Fruit fly (Drosophila melanogaster): Measurements from ENCODE around the gene D1.

DNA sequence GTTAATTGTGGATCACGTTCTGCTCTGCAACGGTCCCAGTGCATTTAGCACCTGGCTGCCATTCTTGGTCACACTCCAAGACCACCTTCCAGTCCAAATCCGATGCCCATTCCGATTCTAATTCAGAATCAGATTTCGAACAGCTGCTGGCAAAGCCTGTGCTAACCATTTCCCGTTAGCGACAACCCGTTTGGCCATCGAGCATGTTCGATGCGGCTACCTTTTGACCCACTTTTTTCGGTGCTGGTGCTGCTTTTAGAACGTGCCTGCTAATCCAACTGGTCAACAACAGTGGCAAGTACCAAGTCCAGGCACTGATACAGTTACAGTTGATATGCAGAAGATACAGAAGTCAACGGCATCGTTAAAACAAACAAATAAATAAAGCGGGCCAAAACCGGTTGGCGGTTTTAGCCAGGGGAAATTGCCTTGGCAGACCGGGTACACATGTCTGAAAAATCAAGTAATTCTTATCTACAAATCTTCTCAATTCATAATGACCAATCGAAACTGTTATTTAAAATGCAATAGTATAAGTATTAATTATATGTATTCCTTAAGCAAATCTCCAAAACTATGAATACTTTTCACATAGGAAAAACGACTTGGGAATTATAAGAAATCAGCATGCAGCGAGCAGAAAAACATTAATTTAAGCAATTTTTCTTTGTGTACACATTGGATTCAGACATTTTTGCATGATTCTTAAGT is 8.7 kb upstream of the D1 start:
- no peak for TF ChIP-seq psq (GFP tag; optimal IDR thresholded peaks at IDR 0.05)
- peak; percentile 26 for TF ChIP-seq h (GFP tag; optimal IDR thresholded peaks at IDR 0.05)
- TF ChIP-seq N (GFP tag; optimal IDR thresholded peaks at IDR 0.05) = no peak
- TF ChIP-seq Dfd (GFP tag; optimal IDR thresholded peaks at IDR 0.05) = no peak
- TF ChIP-seq lola (GFP tag; optimal IDR thresholded peaks at IDR 0.05) = no peak
- no peak for TF ChIP-seq GATAd (GFP tag; optimal IDR thresholded peaks at IDR 0.05)
- peak; percentile 25 for TF ChIP-seq fru (GFP tag; optimal IDR thresholded peaks at IDR 0.05)
- TF ChIP-seq Hr83 (GFP tag; optimal IDR thresholded peaks at IDR 0.05; ENCODE audit: poor library complexity, severe bottlenecking) = no peak
- no peak for TF ChIP-seq ey (GFP tag; optimal IDR thresholded peaks at IDR 0.05)
